Fruit fly (Drosophila melanogaster) whole organism, embryonic: Measurements from ENCODE around the gene Slimp.

Source experiments
- Ada2b ChIP-seq: fragments of 200-800 bp; sonication (Bioruptor generic); IDR thresholded peaks from 2 replicates; pipeline ENCODE4 v1.3.6; 2022; ENCODE audit warnings: missing biosample characterization, missing genetic modification characterization
- Atf-2 ChIP-seq: fragments of 200-800 bp; sonication (Bioruptor generic); optimal IDR thresholded peaks from 2 replicates; lab custom pipeline; 2016; ENCODE audit warnings: missing biosample characterization, missing genetic modification characterization
- Awh ChIP-seq: fragments of 200-800 bp; sonication (Bioruptor generic); IDR thresholded peaks from 2 replicates; pipeline ENCODE4, ENCODE4 v1.3.6; 2022; ENCODE audit warnings: missing biosample characterization, missing genetic modification characterization
- CG1024 ChIP-seq: fragments of 200-800 bp; sonication (Bioruptor generic); IDR thresholded peaks from 2 replicates; pipeline ENCODE4 v1.3.6; 2022; ENCODE audit warnings: missing biosample characterization, missing genetic modification characterization
- CG12071 ChIP-seq: fragments of 200-800 bp; sonication (Bioruptor generic); optimal IDR thresholded peaks from 3 replicates; lab custom pipeline; 2018; ENCODE audit warnings: missing biosample characterization, mild to moderate bottlenecking, missing genetic modification characterization
- CG12744 ChIP-seq: fragments of 200-800 bp; sonication (Bioruptor generic); optimal IDR thresholded peaks from 2 replicates; lab custom pipeline; 2016; ENCODE audit warnings: missing biosample characterization, missing genetic modification characterization
- CG13624 ChIP-seq: fragments of 200-800 bp; sonication (Bioruptor generic); optimal IDR thresholded peaks from 2 replicates; lab custom pipeline; 2016; ENCODE audit warnings: missing biosample characterization, missing genetic modification characterization
- CG13775 ChIP-seq: fragments of 200-800 bp; sonication (Bioruptor generic); optimal IDR thresholded peaks from 3 replicates; lab custom pipeline; 2017; ENCODE audit warnings: missing biosample characterization, mild to moderate bottlenecking, missing genetic modification characterization
- CG13894 ChIP-seq: fragments of 200-800 bp; sonication (Bioruptor generic); optimal IDR thresholded peaks from 3 replicates; lab custom pipeline; 2018; ENCODE audit warnings: missing biosample characterization, mild to moderate bottlenecking, missing genetic modification characterization, moderate library complexity
- CG1602 ChIP-seq: fragments of 200-800 bp; sonication (Bioruptor generic); optimal IDR thresholded peaks from 3 replicates; lab custom pipeline; 2016; ENCODE audit warnings: missing biosample characterization, missing genetic modification characterization
- CG1603 ChIP-seq: fragments of 200-800 bp; sonication (Bioruptor generic); optimal IDR thresholded peaks from 2 replicates; lab custom pipeline; 2019; ENCODE audit warnings: missing biosample characterization, mild to moderate bottlenecking, missing genetic modification characterization, moderate library complexity
- CG17829 ChIP-seq: fragments of 200-800 bp; optimal IDR thresholded peaks from 2 replicates; lab custom pipeline; 2019; ENCODE audit warnings: missing biosample characterization, mild to moderate bottlenecking, missing genetic modification characterization, moderate library complexity
- CG18011 ChIP-seq: fragments of 200-800 bp; sonication (Bioruptor generic); optimal IDR thresholded peaks from 2 replicates; lab custom pipeline; 2017; ENCODE audit warnings: missing biosample characterization, missing genetic modification characterization, mild to moderate bottlenecking, moderate library complexity, missing genotype
- CG18476 ChIP-seq: fragments of 200-800 bp; sonication (Bioruptor generic); optimal IDR thresholded peaks from 2 replicates; lab custom pipeline; 2016; ENCODE audit warnings: missing biosample characterization, mild to moderate bottlenecking, missing genetic modification characterization
- CG30020 ChIP-seq: fragments of 200-800 bp; optimal IDR thresholded peaks from 2 replicates; lab custom pipeline; 2019; ENCODE audit warnings: missing biosample characterization, mild to moderate bottlenecking, missing genetic modification characterization, moderate library complexity
- CG34376 ChIP-seq: fragments of 200-800 bp; sonication (Bioruptor generic); optimal IDR thresholded peaks from 2 replicates; lab custom pipeline; 2018; ENCODE audit warnings: missing biosample characterization, mild to moderate bottlenecking, missing genetic modification characterization
- CG4707 ChIP-seq: fragments of 200-800 bp; sonication (Bioruptor generic); optimal IDR thresholded peaks from 2 replicates; lab custom pipeline; 2018; ENCODE audit warnings: missing biosample characterization, mild to moderate bottlenecking, missing genetic modification characterization, moderate library complexity
- CG7745 ChIP-seq: fragments of 200-800 bp; sonication (Bioruptor generic); optimal IDR thresholded peaks from 2 replicates; lab custom pipeline; 2018; ENCODE audit warnings: missing biosample characterization, mild to moderate bottlenecking, missing genetic modification characterization, moderate library complexity
- CG8089 ChIP-seq: fragments of 200-800 bp; sonication (Bioruptor generic); optimal IDR thresholded peaks from 3 replicates; lab custom pipeline; 2016; ENCODE audit warnings: missing biosample characterization, missing genetic modification characterization
- CrebB ChIP-seq: fragments of 200-800 bp; sonication (Bioruptor generic); optimal IDR thresholded peaks from 3 replicates; lab custom pipeline; 2018; ENCODE audit warnings: missing biosample characterization, mild to moderate bottlenecking, missing genetic modification characterization
- Dek ChIP-seq: fragments of 200-800 bp; sonication (Bioruptor generic); optimal IDR thresholded peaks from 3 replicates; lab custom pipeline; 2019; ENCODE audit warnings: missing biosample characterization, mild to moderate bottlenecking, missing genetic modification characterization, moderate library complexity
- Dll ChIP-seq: fragments of 200-800 bp; sonication (Bioruptor generic); IDR thresholded peaks from 4 replicates; pipeline ENCODE4 v1.3.6; 2022; ENCODE audit warnings: missing biosample characterization, missing genetic modification characterization; ENCODE audit not compliant: partially characterized antibody
- Fer2 ChIP-seq: fragments of 200-800 bp; sonication (Bioruptor generic); optimal IDR thresholded peaks from 2 replicates; lab custom pipeline; 2018; ENCODE audit warnings: missing biosample characterization, mild to moderate bottlenecking, missing genetic modification characterization, moderate library complexity
- HHEX ChIP-seq: fragments of 200-800 bp; sonication (Bioruptor generic); optimal IDR thresholded peaks from 3 replicates; lab custom pipeline; 2017; ENCODE audit warnings: missing biosample characterization, mild to moderate bottlenecking, missing genetic modification characterization, missing genetic modification reagents
- Hr39 ChIP-seq: fragments of >200 bp; optimal IDR thresholded peaks from 2 replicates; lab custom pipeline; 2017
- Max ChIP-seq: fragments of 200-800 bp; sonication (Bioruptor generic); optimal IDR thresholded peaks from 2 replicates; lab custom pipeline; 2016; ENCODE audit warnings: missing biosample characterization, mild to moderate bottlenecking, missing genetic modification characterization
- Neu2 ChIP-seq: fragments of 200-800 bp; sonication (Bioruptor generic); optimal IDR thresholded peaks from 3 replicates; lab custom pipeline; 2016; ENCODE audit warnings: missing biosample characterization, missing genetic modification characterization, borderline replicate concordance
- Xbp1 ChIP-seq: fragments of 200-800 bp; sonication (Bioruptor generic); optimal IDR thresholded peaks from 3 replicates; lab custom pipeline; 2016; ENCODE audit warnings: missing biosample characterization, mild to moderate bottlenecking, missing genetic modification characterization
- az2 ChIP-seq: fragments of 200-800 bp; sonication (Bioruptor generic); optimal IDR thresholded peaks from 3 replicates; lab custom pipeline; 2016; ENCODE audit warnings: missing biosample characterization, missing genetic modification characterization
- cas ChIP-seq: fragments of 200-800 bp; sonication (Bioruptor generic); IDR thresholded peaks from 2 replicates; pipeline ENCODE4 v1.3.6; 2022; ENCODE audit warnings: missing biosample characterization, missing genetic modification characterization
- crol ChIP-seq: fragments of 200-800 bp; sonication (Bioruptor generic); IDR thresholded peaks from 2 replicates; pipeline ENCODE4 v1.3.6; 2022; ENCODE audit warnings: missing biosample characterization, missing genetic modification characterization
- emc ChIP-seq: fragments of 200-800 bp; sonication (Bioruptor generic); optimal IDR thresholded peaks from 2 replicates; lab custom pipeline; 2016; ENCODE audit warnings: missing biosample characterization, missing genetic modification characterization
- fd96Cb ChIP-seq: fragments of 200-800 bp; sonication (Bioruptor generic); optimal IDR thresholded peaks from 2 replicates; lab custom pipeline; 2018; ENCODE audit warnings: missing biosample characterization, mild to moderate bottlenecking, missing genetic modification characterization, moderate library complexity
- gfzf ChIP-seq: fragments of 200-800 bp; sonication (Bioruptor generic); optimal IDR thresholded peaks from 2 replicates; lab custom pipeline; 2016; ENCODE audit warnings: missing biosample characterization, mild to moderate bottlenecking, missing genetic modification characterization, moderate library complexity
- ham ChIP-seq: fragments of 200-800 bp; sonication (Bioruptor generic); IDR thresholded peaks from 2 replicates; pipeline ENCODE4 v1.3.6; 2022; ENCODE audit warnings: missing biosample characterization, missing genetic modification characterization
- insv ChIP-seq, 2 experiments: fragments of 200-800 bp; sonication (Bioruptor generic); optimal IDR thresholded peaks; 3 replicates each; lab custom pipeline; 2016 to 2018; ENCODE audit warnings: missing biosample characterization in 2 of 2, missing genetic modification characterization in 2 of 2
- ken ChIP-seq: fragments of 200-800 bp; sonication (Bioruptor generic); IDR thresholded peaks from 3 replicates; pipeline ENCODE4 v1.3.6; 2022; ENCODE audit warnings: missing biosample characterization, missing genetic modification characterization
- mld ChIP-seq: fragments of 200-800 bp; sonication (Bioruptor generic); IDR thresholded peaks from 3 replicates; pipeline ENCODE4 v1.3.6; 2022; ENCODE audit warnings: missing biosample characterization, missing genetic modification characterization; ENCODE audit not compliant: partially characterized antibody
- nom ChIP-seq: fragments of 200-800 bp; sonication (Bioruptor generic); optimal IDR thresholded peaks from 2 replicates; lab custom pipeline; 2017; ENCODE audit warnings: missing biosample characterization, missing genetic modification characterization, mild to moderate bottlenecking, moderate library complexity, missing genetic modification reagents
- pnt ChIP-seq: fragments of 200-800 bp; sonication (Bioruptor generic); optimal IDR thresholded peaks from 3 replicates; lab custom pipeline; 2016; ENCODE audit warnings: missing biosample characterization, missing genetic modification characterization
- prd ChIP-seq, 3 experiments: fragments of >200 bp in 2 of 3; fragments of 200-800 bp in 1 of 3; sonication (Bioruptor generic) in 1 of 3; optimal IDR thresholded peaks in 2 of 3; IDR thresholded peaks in 1 of 3; 2 replicates in 2 of 3; 3 replicates in 1 of 3; pipeline versions ENCODE4 v1.3.6 to Lab custom; 2017 to 2022; ENCODE audit warnings: missing biosample characterization in 1 of 3, missing genetic modification characterization in 1 of 3
- rib ChIP-seq: fragments of 200-800 bp; sonication (Bioruptor generic); IDR thresholded peaks from 2 replicates; pipeline ENCODE4 v1.3.6; 2022; ENCODE audit warnings: missing biosample characterization, missing genetic modification characterization
- schlank ChIP-seq: fragments of 200-800 bp; sonication (Bioruptor generic); optimal IDR thresholded peaks from 2 replicates; lab custom pipeline; 2018; ENCODE audit warnings: missing biosample characterization, mild to moderate bottlenecking, missing genetic modification characterization
- scrt ChIP-seq: fragments of 200-800 bp; sonication (Bioruptor generic); optimal IDR thresholded peaks from 2 replicates; lab custom pipeline; 2018; ENCODE audit warnings: missing biosample characterization, mild to moderate bottlenecking, missing genetic modification characterization, moderate library complexity
- slp2 ChIP-seq: fragments of 200-800 bp; sonication (Bioruptor generic); optimal IDR thresholded peaks from 2 replicates; lab custom pipeline; 2016; ENCODE audit warnings: missing biosample characterization, missing genetic modification characterization
- sna ChIP-seq: fragments of 200-800 bp; sonication (Bioruptor generic); IDR thresholded peaks from 2 replicates; pipeline ENCODE4 v1.3.6; 2022; ENCODE audit warnings: missing biosample characterization, missing genetic modification characterization; ENCODE audit not compliant: partially characterized antibody
- trem ChIP-seq: fragments of 200-800 bp; optimal IDR thresholded peaks from 3 replicates; lab custom pipeline; 2019; ENCODE audit warnings: missing biosample characterization, mild to moderate bottlenecking, missing genetic modification characterization, moderate library complexity
- wdn ChIP-seq: fragments of 200-800 bp; sonication (Bioruptor generic); IDR thresholded peaks from 2 replicates; pipeline ENCODE4 v1.3.6; 2022; ENCODE audit warnings: missing biosample characterization, missing genetic modification characterization
- zfh2 ChIP-seq: fragments of 200-800 bp; sonication (Bioruptor generic); optimal IDR thresholded peaks from 2 replicates; lab custom pipeline; 2016; ENCODE audit warnings: missing biosample characterization, missing genetic modification characterization

Gene Slimp

dm6 chr3R:24148838-24149237 is at the start of gene Slimp (continued):
- TF ChIP-seq CG13894 (tag; lab: Kevin White, UChicago) (no peak), HHEX (GFP tag; lab: Kevin White, UChicago) (no peak), insv (GFP tag; optimal IDR thresholded peaks at IDR 0.05; lab: Kevin White, UChicago) (no peak), ham (no peak), nom (GFP tag; lab: Kevin White, UChicago) (peak; percentile 10), ken (GFP tag; lab: Robert Waterston, UW) (no peak), mld (no peak), Neu2 (GFP tag; lab: Kevin White, UChicago) (no peak), gfzf (GFP tag; lab: Kevin White, UChicago) (no peak), cas (GFP tag; lab: Robert Waterston, UW) (no peak), CG1024 (no peak), Ada2b (no peak)

dm6 chr3R:24193373-24193879 is 44.7 kb upstream of the Slimp start, which contains the start of the genes SMC6 and CG6204:
TSS of gene SMC6 (minus strand) at chr3R:24193423.
TSS of gene CG6204 (plus strand) at chr3R:24193832.
- TF ChIP-seq sna (GFP tag; lab: Robert Waterston, UW) (no peak), zfh2 (GFP tag; lab: Kevin White, UChicago) (peak; percentile 83), CrebB (tag; lab: Kevin White, UChicago) (peak; percentile 90), CG13775 (peak; percentile 93), CG18011 (GFP tag; lab: Kevin White, UChicago) (peak; percentile 77), Fer2 (tag; lab: Kevin White, UChicago) (peak; percentile 93), Hr39 (lab: Kevin White, UChicago) (no peak), prd (optimal IDR thresholded peaks at IDR 0.05; lab: Kevin White, UChicago) (no peak), prd (GFP tag; IDR thresholded peaks at IDR 0.05; lab: Robert Waterston, UW) (peak; percentile 97), CG4707 (GFP tag; lab: Kevin White, UChicago) (peak; percentile 78), CG12071 (GFP tag; lab: Kevin White, UChicago) (peak; percentile 89), Dll (GFP tag; lab: Robert Waterston, UW) (peak; percentile 50; the same call in 2 of the 4 replicates), CG17829 (tag; lab: Kevin White, UChicago) (peak; percentile 95), CG8089 (GFP tag; lab: Kevin White, UChicago) (peak; percentile 53), wdn (GFP tag; lab: Robert Waterston, UW) (peak; percentile 90), CG18476 (GFP tag; lab: Kevin White, UChicago) (peak; percentile 92), scrt (GFP tag; lab: Kevin White, UChicago) (no peak), CG34376 (GFP tag; lab: Kevin White, UChicago) (peak; percentile 84), pnt (GFP tag; lab: Kevin White, UChicago) (peak; percentile 84), schlank (tag; lab: Kevin White, UChicago) (peak; percentile 85), CG12744 (peak; percentile 80), Atf-2 (peak; percentile 71), slp2 (GFP tag; lab: Kevin White, UChicago) (peak; percentile 76), az2 (GFP tag; lab: Kevin White, UChicago) (peak; percentile 90), rib (GFP tag; lab: Robert Waterston, UW) (peak; percentile 90), crol (GFP tag; lab: Robert Waterston, UW) (no peak; the same call in 1 of the 2 replicates), emc (GFP tag; lab: Kevin White, UChicago) (peak; percentile 40), cas (GFP tag; lab: Robert Waterston, UW) (peak; percentile 76; the same call in 1 of the 2 replicates), CG13624 (GFP tag; lab: Kevin White, UChicago) (peak; percentile 95), fd96Cb (tag; lab: Kevin White, UChicago) (peak; percentile 95), Max (GFP tag; lab: Kevin White, UChicago) (peak; percentile 92), Dek (tag; lab: Kevin White, UChicago) (peak; percentile 94), CG1603 (tag; lab: Kevin White, UChicago) (peak; percentile 94), CG7745 (tag; lab: Kevin White, UChicago) (peak; percentile 63), trem (tag; lab: Kevin White, UChicago) (peak; percentile 94), Xbp1 (GFP tag; lab: Kevin White, UChicago) (peak; percentile 94), Awh (GFP tag; lab: Robert Waterston, UW) (peak; percentile 93), CG30020 (peak; percentile 84), CG1602 (GFP tag; lab: Kevin White, UChicago) (peak; percentile 93)
